Fruit fly (Drosophila melanogaster): ENCODE results near the gene CG14297.

Gene CG14297

DNA sequence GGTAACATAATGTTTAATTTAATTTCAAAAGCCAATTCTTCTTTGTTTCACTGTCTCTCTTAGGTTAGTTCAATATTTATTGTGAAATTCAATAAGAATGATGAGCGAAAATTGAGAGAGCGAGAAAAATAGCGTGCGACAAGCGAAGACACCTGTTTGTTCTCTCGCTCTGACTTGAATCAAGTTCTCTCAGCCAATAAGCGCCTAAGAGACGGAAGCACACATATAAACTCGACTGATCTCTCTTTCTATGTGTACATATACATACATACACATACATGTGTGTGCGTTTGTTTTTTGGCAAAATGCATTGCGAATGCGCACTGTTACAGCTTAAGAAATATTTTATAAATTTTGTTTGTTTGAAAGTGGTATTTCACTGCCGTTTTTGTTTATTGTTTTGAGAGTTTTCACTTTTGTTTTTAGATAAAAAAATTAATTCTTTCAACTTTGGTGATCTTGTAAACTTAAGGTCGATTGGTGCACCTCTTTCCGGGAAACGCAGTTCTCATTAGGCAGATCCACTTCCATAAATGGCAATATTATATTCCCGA lies 25.4 kb downstream of the CG14297 start (continued):
- TF ChIP-seq CG9797 (GFP tag; optimal IDR thresholded peaks at IDR 0.05) (no peak), CG1024 (GFP tag; IDR thresholded peaks at IDR 0.05) (no peak), Stat92E (GFP tag; optimal IDR thresholded peaks at IDR 0.05) (no peak), Asciz (GFP tag; optimal IDR thresholded peaks at IDR 0.05) (peak; percentile 14), CG4282 (GFP tag; optimal IDR thresholded peaks at IDR 0.05) (no peak), Rfx (GFP tag; IDR thresholded peaks at IDR 0.05) (no peak), sna (GFP tag; IDR thresholded peaks at IDR 0.05; ENCODE audit: partially characterized antibody) (no peak), CG5245 (GFP tag; optimal IDR thresholded peaks at IDR 0.05) (no peak), nmo (GFP tag; optimal IDR thresholded peaks at IDR 0.05) (no peak), jigr1 (GFP tag; IDR thresholded peaks at IDR 0.05) (no peak), kay (GFP tag; optimal IDR thresholded peaks at IDR 0.05) (no peak), Deaf1 (tag; optimal IDR thresholded peaks at IDR 0.05) (no peak), CG7987 (GFP tag; optimal IDR thresholded peaks at IDR 0.05) (no peak), CG3163 (GFP tag; optimal IDR thresholded peaks at IDR 0.05) (peak; percentile 3), sqz (GFP tag; optimal IDR thresholded peaks at IDR 0.05) (no peak), Dip3 (GFP tag; optimal IDR thresholded peaks at IDR 0.05) (no peak), CG10321 (GFP tag; IDR thresholded peaks at IDR 0.05) (peak; percentile 91), Hr78 (GFP tag; optimal IDR thresholded peaks at IDR 0.05) (no peak), Elba2 (GFP tag; optimal IDR thresholded peaks at IDR 0.05) (peak; percentile 92), schlank (tag; optimal IDR thresholded peaks at IDR 0.05) (no peak), Atf-2 (GFP tag; optimal IDR thresholded peaks at IDR 0.05) (no peak), CG7372 (GFP tag; IDR thresholded peaks at IDR 0.05) (no peak), CG4854 (GFP tag; optimal IDR thresholded peaks at IDR 0.05) (peak; percentile 14), ato (GFP tag; IDR thresholded peaks at IDR 0.05; ENCODE audit: partially characterized antibody) (no peak), CG6689 (GFP tag; IDR thresholded peaks at IDR 0.05) (no peak), CG30020 (tag; optimal IDR thresholded peaks at IDR 0.05) (no peak), HLH4C (GFP tag; IDR thresholded peaks at IDR 0.05; ENCODE audit: partially characterized antibody) (no peak), bigmax (GFP tag; optimal IDR thresholded peaks at IDR 0.05) (peak; percentile 43), chinmo (GFP tag; IDR thresholded peaks at IDR 0.05; ENCODE audit: partially characterized antibody) (peak; percentile 45; the same call in 2 of the 4 replicates), dmrt11E (tag; optimal IDR thresholded peaks at IDR 0.05) (no peak), CG6683 (GFP tag; optimal IDR thresholded peaks at IDR 0.05) (no peak), emc (GFP tag; optimal IDR thresholded peaks at IDR 0.05) (no peak), CG16779 (GFP tag; IDR thresholded peaks at IDR 0.05) (no peak), D (optimal IDR thresholded peaks at IDR 0.05) (no peak), D (GFP tag; optimal IDR thresholded peaks at IDR 0.05) (no peak), CG3281 (GFP tag; optimal IDR thresholded peaks at IDR 0.05) (peak; percentile 20), insv (GFP tag; optimal IDR thresholded peaks at IDR 0.05) (peak in 1 of 2 experiments; percentile 4), CG13894 (tag; optimal IDR thresholded peaks at IDR 0.05) (no peak), CG8089 (GFP tag; optimal IDR thresholded peaks at IDR 0.05) (no peak), abd-A (tag; optimal IDR thresholded peaks at IDR 0.05) (no peak), TFAM (GFP tag; optimal IDR thresholded peaks at IDR 0.05) (no peak), Hsf (GFP tag; optimal IDR thresholded peaks at IDR 0.05) (no peak), CG2129 (GFP tag; IDR thresholded peaks at IDR 0.05; ENCODE audit: partially characterized antibody) (no peak), slp2 (GFP tag; optimal IDR thresholded peaks at IDR 0.05) (no peak), ci (GFP tag; IDR thresholded peaks at IDR 0.05) (peak; percentile 53; the same call in 1 of the 3 replicates), maf-S (GFP tag; optimal IDR thresholded peaks at IDR 0.05) (no peak), Oaz (GFP tag; IDR thresholded peaks at IDR 0.05) (no peak), CG14014 (GFP tag; IDR thresholded peaks at IDR 0.05) (no peak; the same call in 1 of the 2 replicates), CHES-1-like (GFP tag; optimal IDR thresholded peaks at IDR 0.05) (no peak), gce (GFP tag; IDR thresholded peaks at IDR 0.05) (no peak)

Measured in whole organism, embryonic.